Worm (Caenorhabditis elegans) whole organism, L1 larva: Measurements from ENCODE around the gene efl-3.
A peak's percentile ranks its signal among the peaks of the same experiment; 100 is the strongest.

Experiments
- blmp-1 ChIP-seq: fragments of 150-350 bp; optimal IDR thresholded peaks from 2 replicates; lab custom pipeline; 2014; ENCODE audit warnings: missing biosample characterization, missing genetic modification characterization
- fkh-10 ChIP-seq: sonication (generic microtip); optimal IDR thresholded peaks from 2 replicates; lab custom pipeline; 2017; ENCODE audit warnings: missing biosample characterization, missing genetic modification reagents, missing genetic modification characterization
- lin-39 ChIP-seq: fragments of 150-350 bp; optimal IDR thresholded peaks from 2 replicates; lab custom pipeline; 2014; ENCODE audit warnings: missing biosample characterization, missing genetic modification reagents, missing genetic modification characterization
- mdl-1 ChIP-seq, 2 experiments: fragments of 150-350 bp; optimal IDR thresholded peaks; 2 replicates each; lab custom pipeline; 2014 to 2017; ENCODE audit warnings: missing biosample characterization in 2 of 2, missing genetic modification characterization in 2 of 2, inconsistent platforms in 1 of 2
- nhr-77 ChIP-seq: fragments of 150-350 bp; optimal IDR thresholded peaks from 2 replicates; lab custom pipeline; 2014; ENCODE audit warnings: missing biosample characterization, missing genetic modification characterization
- pag-3 ChIP-seq: sonication (generic microtip); optimal IDR thresholded peaks from 2 replicates; lab custom pipeline; 2017; ENCODE audit warnings: missing genetic modification characterization, mild to moderate bottlenecking, missing compliant biosample characterization, antibody characterized with exemption, borderline replicate concordance; ENCODE audit not compliant: insufficient read depth
- rnt-1 ChIP-seq: sonication (generic microtip); optimal IDR thresholded peaks from 2 replicates; lab custom pipeline; 2016; ENCODE audit warnings: mild to moderate bottlenecking, missing genetic modification characterization, moderate library complexity, missing compliant biosample characterization
- ztf-4 ChIP-seq: fragments of 150-350 bp; optimal IDR thresholded peaks from 2 replicates; lab custom pipeline; 2014; ENCODE audit warnings: missing biosample characterization, missing genetic modification characterization

ce11 chrII:8380188-8380587, 32.3 kb upstream of the efl-3 start:
- TF ChIP-seq nhr-77 (tag; lab: Kevin White, UChicago) = no peak
- TF ChIP-seq fkh-10 (GFP tag; lab: Kevin White, UChicago) = no peak
- TF ChIP-seq mdl-1 (tag; optimal IDR thresholded peaks at IDR 0.05; lab: Kevin White, UChicago) = no peak
- peak; percentile 18 for TF ChIP-seq blmp-1 (tag; lab: Kevin White, UChicago)
- TF ChIP-seq pag-3 (tag; lab: Kevin White, UChicago) = no peak
- no peak for TF ChIP-seq ztf-4
- no peak for TF ChIP-seq rnt-1 (tag; lab: Kevin White, UChicago)
- TF ChIP-seq lin-39 (tag; lab: Kevin White, UChicago) = no peak
